Worm (Caenorhabditis elegans) whole organism, mixed stage, embryonic: ENCODE data around the gene degl-1.

Experiments used
- M03D4.4 ChIP-seq: sonication (generic microtip); optimal IDR thresholded peaks from 2 replicates; lab custom pipeline; 2017; ENCODE audit warnings: mild to moderate bottlenecking, missing genetic modification characterization, missing compliant biosample characterization
- bed-3 ChIP-seq: fragments of 200-800 bp; sonication (Bioruptor generic); optimal IDR thresholded peaks from 3 replicates; lab custom pipeline; 2018; ENCODE audit warnings: mild to moderate bottlenecking, missing genetic modification characterization, moderate library complexity, missing compliant biosample characterization
- blmp-1 ChIP-seq: fragments of 150-350 bp; optimal IDR thresholded peaks from 2 replicates; lab custom pipeline; 2014; ENCODE audit warnings: missing biosample characterization, missing genetic modification characterization
- ceh-43 ChIP-seq: fragments of 200-800 bp; sonication (Bioruptor generic); optimal IDR thresholded peaks from 2 replicates; lab custom pipeline; 2018; ENCODE audit warnings: mild to moderate bottlenecking, missing genetic modification characterization, moderate library complexity, missing compliant biosample characterization
- ceh-83 ChIP-seq: fragments of 200-800 bp; sonication (Bioruptor generic); optimal IDR thresholded peaks from 2 replicates; lab custom pipeline; 2018; ENCODE audit warnings: mild to moderate bottlenecking, missing genetic modification characterization, missing compliant biosample characterization
- ces-1 ChIP-seq: fragments of 150-350 bp; optimal IDR thresholded peaks from 2 replicates; lab custom pipeline; 2014; ENCODE audit warnings: missing biosample characterization, missing genetic modification reagents, missing genetic modification characterization
- cnd-1 ChIP-seq: fragments of 200-800 bp; sonication (Bioruptor generic); optimal IDR thresholded peaks from 2 replicates; lab custom pipeline; 2018; ENCODE audit warnings: mild to moderate bottlenecking, missing genetic modification characterization, missing compliant biosample characterization
- elt-1 ChIP-seq: sonication (generic microtip); optimal IDR thresholded peaks from 2 replicates; lab custom pipeline; 2017; ENCODE audit warnings: missing genetic modification characterization, mild to moderate bottlenecking, missing compliant biosample characterization, antibody characterized with exemption, moderate library complexity, borderline replicate concordance; ENCODE audit not compliant: insufficient read depth
- elt-3 ChIP-seq: fragments of 150-350 bp; optimal IDR thresholded peaks from 2 replicates; lab custom pipeline; 2014; ENCODE audit warnings: missing biosample characterization, missing genetic modification characterization
- flh-1 ChIP-seq: fragments of 200-800 bp; sonication (Bioruptor generic); optimal IDR thresholded peaks from 2 replicates; lab custom pipeline; 2018; ENCODE audit warnings: mild to moderate bottlenecking, missing genetic modification characterization, moderate library complexity, missing compliant biosample characterization
- ham-2 ChIP-seq: fragments of 200-800 bp; sonication (Bioruptor generic); optimal IDR thresholded peaks from 2 replicates; lab custom pipeline; 2018; ENCODE audit warnings: mild to moderate bottlenecking, missing genetic modification characterization, missing compliant biosample characterization
- hlh-1 ChIP-seq: fragments of 150-350 bp; optimal IDR thresholded peaks from 2 replicates; lab custom pipeline; 2014; ENCODE audit warnings: missing biosample characterization, missing genetic modification reagents, missing genetic modification characterization
- lin-13 ChIP-seq: fragments of 150-350 bp; optimal IDR thresholded peaks from 2 replicates; lab custom pipeline; 2014; ENCODE audit warnings: missing biosample characterization, missing genetic modification characterization
- lin-32 ChIP-seq: fragments of 200-800 bp; sonication (Bioruptor generic); optimal IDR thresholded peaks from 2 replicates; lab custom pipeline; 2018; ENCODE audit warnings: mild to moderate bottlenecking, missing genetic modification characterization, missing compliant biosample characterization
- lsy-2 ChIP-seq: fragments of 150-350 bp; optimal IDR thresholded peaks from 2 replicates; lab custom pipeline; 2014; ENCODE audit warnings: missing biosample characterization, missing genetic modification characterization
- mab-5 ChIP-seq: fragments of 150-350 bp; optimal IDR thresholded peaks from 2 replicates; lab custom pipeline; 2014; ENCODE audit warnings: missing biosample characterization, missing genetic modification characterization
- mep-1 ChIP-seq: fragments of 150-350 bp; optimal IDR thresholded peaks from 2 replicates; lab custom pipeline; 2017; ENCODE audit warnings: missing biosample characterization, missing genetic modification reagents, missing genetic modification characterization, inconsistent platforms
- mls-2 ChIP-seq: sonication (generic microtip); optimal IDR thresholded peaks from 2 replicates; lab custom pipeline; 2016; ENCODE audit warnings: mild to moderate bottlenecking, missing genetic modification characterization, moderate library complexity, missing compliant biosample characterization
- nhr-2 ChIP-seq: fragments of 150-350 bp; optimal IDR thresholded peaks from 2 replicates; lab custom pipeline; 2014; ENCODE audit warnings: missing biosample characterization, missing genetic modification characterization
- nhr-237 ChIP-seq: fragments of 150-350 bp; optimal IDR thresholded peaks from 2 replicates; lab custom pipeline; 2014; ENCODE audit warnings: missing biosample characterization, missing genetic modification characterization
- nhr-28 ChIP-seq: fragments of 150-350 bp; optimal IDR thresholded peaks from 2 replicates; lab custom pipeline; 2014; ENCODE audit warnings: missing biosample characterization, missing genetic modification characterization
- nhr-76 ChIP-seq: sonication (generic microtip); optimal IDR thresholded peaks from 2 replicates; lab custom pipeline; 2017; ENCODE audit warnings: missing biosample characterization, missing genetic modification characterization
- pha-4 ChIP-seq: fragments of 150-350 bp; optimal IDR thresholded peaks from 2 replicates; lab custom pipeline; 2018; ENCODE audit warnings: missing biosample characterization, missing genetic modification reagents, missing genetic modification characterization
- sem-2 ChIP-seq: fragments of 200-800 bp; sonication (Bioruptor generic); optimal IDR thresholded peaks from 2 replicates; lab custom pipeline; 2018; ENCODE audit warnings: mild to moderate bottlenecking, missing genetic modification characterization, missing compliant biosample characterization
- snpc-4 ChIP-seq: fragments of 150-350 bp; optimal IDR thresholded peaks from 2 replicates; lab custom pipeline; 2014; ENCODE audit warnings: missing biosample characterization, missing genetic modification characterization
- sptf-1 ChIP-seq: sonication (generic microtip); optimal IDR thresholded peaks from 2 replicates; lab custom pipeline; 2017; ENCODE audit warnings: mild to moderate bottlenecking, missing genetic modification characterization, moderate library complexity, missing compliant biosample characterization
- tbx-8 ChIP-seq: fragments of 200-800 bp; sonication (Bioruptor generic); optimal IDR thresholded peaks from 2 replicates; lab custom pipeline; 2018; ENCODE audit warnings: mild to moderate bottlenecking, missing genetic modification characterization, moderate library complexity, missing compliant biosample characterization
- unc-120 ChIP-seq: sonication (generic microtip); optimal IDR thresholded peaks from 2 replicates; lab custom pipeline; 2017; ENCODE audit warnings: missing genetic modification characterization, missing compliant biosample characterization; ENCODE audit not compliant: poor library complexity, severe bottlenecking
- unc-39 ChIP-seq: fragments of 150-350 bp; optimal IDR thresholded peaks from 2 replicates; lab custom pipeline; 2014; ENCODE audit warnings: missing biosample characterization, missing genetic modification characterization
- unc-62 ChIP-seq: fragments of 150-350 bp; optimal IDR thresholded peaks from 2 replicates; lab custom pipeline; 2014; ENCODE audit warnings: missing biosample characterization, missing genetic modification reagents, missing genetic modification characterization
- zip-8 ChIP-seq: fragments of 150-350 bp; optimal IDR thresholded peaks from 2 replicates; lab custom pipeline; 2014; ENCODE audit warnings: missing biosample characterization, missing genetic modification characterization
- ztf-11 ChIP-seq: fragments of 150-350 bp; optimal IDR thresholded peaks from 2 replicates; lab custom pipeline; 2014; ENCODE audit warnings: missing biosample characterization, missing genetic modification characterization

degl-1 gene

DNA sequence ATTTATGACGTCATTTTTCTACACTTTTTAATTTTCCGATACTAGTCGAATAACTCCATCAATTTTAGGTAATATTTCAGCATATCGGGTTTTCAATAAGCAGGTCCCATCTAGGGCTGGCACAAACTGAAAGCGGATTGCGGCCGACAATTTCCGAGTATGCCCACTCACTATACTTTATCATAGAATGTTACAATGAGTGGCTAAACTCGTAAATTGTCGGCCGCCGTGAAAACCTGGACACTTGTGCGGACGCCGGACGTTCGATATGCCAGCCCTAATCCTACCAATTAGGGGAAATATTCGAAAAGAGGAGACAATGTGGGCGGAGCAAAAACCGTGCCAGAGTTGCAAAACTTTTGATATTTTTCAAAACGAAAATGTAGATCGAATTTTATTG is 11.6 kb downstream of the degl-1 start:
- TF ChIP-seq snpc-4: no peak
- no peak for TF ChIP-seq nhr-76 (tag; lab: Kevin White, UChicago)
- no peak for TF ChIP-seq elt-1
- no peak for TF ChIP-seq mep-1 (tag; lab: Kevin White, UChicago)
- no peak for TF ChIP-seq mls-2 (tag; lab: Kevin White, UChicago)
- TF ChIP-seq nhr-237 (tag; lab: Kevin White, UChicago): no peak
- no peak for TF ChIP-seq lin-32 (GFP tag; lab: Kevin White, UChicago)
- no peak for TF ChIP-seq pha-4
- TF ChIP-seq bed-3 (GFP tag; lab: Kevin White, UChicago): no peak
- TF ChIP-seq tbx-8 (GFP tag; lab: Kevin White, UChicago): no peak
- no peak for TF ChIP-seq unc-39
- TF ChIP-seq mab-5: no peak

DNA sequence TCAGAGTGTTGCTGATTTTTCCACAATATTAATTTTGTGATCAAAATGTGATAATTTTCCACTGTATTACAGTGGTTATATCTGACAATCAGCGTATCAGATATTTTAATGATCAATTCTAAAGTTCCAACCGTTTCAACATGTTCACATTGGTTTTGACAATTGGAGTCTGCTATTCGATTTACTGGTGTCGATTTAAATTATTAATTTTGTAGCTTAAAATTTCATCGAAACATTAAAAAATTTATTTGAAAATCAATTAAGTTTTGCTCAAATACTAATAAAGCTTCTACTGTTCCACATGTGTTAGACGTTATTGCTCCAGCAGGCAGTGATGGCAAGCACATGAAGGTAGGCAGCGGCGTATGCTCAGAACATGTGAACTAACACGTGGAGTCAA is 13.4 kb downstream of the degl-1 start:
- TF ChIP-seq nhr-237 (tag; lab: Kevin White, UChicago) (no peak), zip-8 (no peak), M03D4.4 (tag; lab: Kevin White, UChicago) (no peak), ham-2 (GFP tag; lab: Kevin White, UChicago) (no peak), mep-1 (tag; lab: Kevin White, UChicago) (no peak), ceh-43 (GFP tag; lab: Kevin White, UChicago) (no peak), lin-13 (no peak), flh-1 (GFP tag; lab: Kevin White, UChicago) (no peak)
- TF ChIP-seq, all 35 proteins: peak for 0

DNA sequence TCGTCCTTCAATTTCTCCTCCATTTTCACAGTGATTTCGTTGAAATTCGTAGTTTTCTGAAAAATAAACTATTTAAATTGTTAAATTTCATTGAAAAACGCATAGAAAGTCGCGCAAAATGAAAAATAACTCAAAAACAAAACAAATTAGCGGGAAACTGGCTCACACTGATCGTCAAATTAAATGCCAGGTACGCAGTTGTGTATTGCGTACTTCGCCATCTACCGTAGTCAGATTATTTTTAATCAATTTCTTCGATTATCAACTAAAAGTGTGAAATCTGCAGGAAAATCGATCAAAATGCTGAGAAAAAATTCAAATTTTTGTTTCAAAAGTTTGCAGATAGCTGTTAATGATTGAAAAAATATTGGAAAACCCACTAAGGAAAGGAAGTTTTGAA is 16.3 kb downstream of the degl-1 start, which contains the start of gene Y57G11C.499:
TSS of gene Y57G11C.499 (minus strand) at position 23 of the 400 bp plus-strand sequence.
- no peak for TF ChIP-seq unc-39
- TF ChIP-seq ceh-83 (GFP tag; lab: Kevin White, UChicago): no peak
- no peak for TF ChIP-seq nhr-28 (tag; lab: Kevin White, UChicago)
- TF ChIP-seq lsy-2 (tag; lab: Kevin White, UChicago): no peak
- TF ChIP-seq lin-32 (GFP tag; lab: Kevin White, UChicago): no peak
- no peak for TF ChIP-seq unc-120 (tag; lab: Kevin White, UChicago)
- no peak for TF ChIP-seq ztf-11 (tag; lab: Kevin White, UChicago)
- TF ChIP-seq ces-1 (GFP tag; lab: Kevin White, UChicago): no peak
- no peak for TF ChIP-seq elt-3 (tag; lab: Kevin White, UChicago)
- TF ChIP-seq sptf-1 (tag; lab: Kevin White, UChicago): no peak
- no peak for TF ChIP-seq mep-1 (tag; lab: Kevin White, UChicago)
- TF ChIP-seq nhr-2: no peak
- TF ChIP-seq elt-1: no peak

DNA sequence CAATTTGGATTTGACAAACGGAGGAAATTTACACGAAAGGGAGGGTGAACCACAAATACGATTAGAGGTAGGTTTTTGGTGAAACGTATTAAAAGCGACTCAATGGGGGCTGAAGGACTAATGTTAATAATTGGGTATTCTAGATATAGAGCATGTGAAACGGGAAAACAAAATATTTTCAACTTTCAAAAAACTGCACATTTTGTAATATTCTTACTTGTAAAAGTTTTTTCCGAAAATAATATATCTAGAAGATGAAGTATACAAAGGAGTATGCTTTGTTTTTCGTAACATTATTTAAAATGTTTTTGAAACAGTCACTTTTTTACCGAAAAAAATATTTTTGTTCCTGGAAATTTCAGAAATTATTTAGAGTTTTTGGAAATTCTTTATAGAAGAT is 29.3 kb downstream of the degl-1 start:
- TF ChIP-seq unc-120 (tag; lab: Kevin White, UChicago) (no peak), lin-13 (no peak), unc-39 (no peak), lsy-2 (tag; lab: Kevin White, UChicago) (no peak), pha-4 (no peak), unc-62 (no peak), ceh-83 (GFP tag; lab: Kevin White, UChicago) (no peak), zip-8 (no peak), blmp-1 (tag; lab: Kevin White, UChicago) (no peak), mab-5 (no peak), flh-1 (GFP tag; lab: Kevin White, UChicago) (no peak)
- TF ChIP-seq, all 35 proteins: peak for 0

DNA sequence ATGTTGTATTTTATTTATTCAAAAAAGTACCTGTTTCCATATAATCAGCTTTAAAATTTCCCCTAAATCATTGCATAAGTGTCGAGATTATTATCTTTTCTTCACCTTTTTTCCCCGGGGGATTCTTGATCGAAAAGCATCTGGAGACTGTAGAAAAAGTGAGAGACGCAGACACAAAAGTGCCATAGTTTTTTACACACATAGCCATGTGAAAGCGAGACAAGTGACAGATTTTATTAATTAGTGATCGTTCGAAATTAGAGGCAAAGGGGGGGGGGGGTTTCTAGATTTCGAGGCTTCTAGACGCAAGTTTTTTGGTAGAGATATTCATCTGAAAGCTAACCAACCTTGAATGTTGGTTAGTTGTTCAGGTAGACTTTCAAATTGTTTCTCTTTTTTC is 42.0 kb downstream of the degl-1 start:
- TF ChIP-seq M03D4.4 (tag; lab: Kevin White, UChicago) (no peak), mab-5 (no peak), ceh-43 (GFP tag; lab: Kevin White, UChicago) (no peak), ceh-83 (GFP tag; lab: Kevin White, UChicago) (no peak), hlh-1 (tag; lab: Kevin White, UChicago) (no peak), ztf-11 (tag; lab: Kevin White, UChicago) (no peak), cnd-1 (tag; lab: Kevin White, UChicago) (no peak), unc-120 (tag; lab: Kevin White, UChicago) (no peak), snpc-4 (no peak), ces-1 (GFP tag; lab: Kevin White, UChicago) (no peak), nhr-76 (tag; lab: Kevin White, UChicago) (no peak), nhr-28 (tag; lab: Kevin White, UChicago) (no peak), mep-1 (tag; lab: Kevin White, UChicago) (no peak), sem-2 (no peak), elt-1 (no peak), unc-39 (no peak), ham-2 (GFP tag; lab: Kevin White, UChicago) (no peak)
